Worm (Caenorhabditis elegans) whole organism, late embryonic: ENCODE results near the gene pgl-1.

Experiments used
- ama-1 ChIP-seq: fragments of 150-350 bp; optimal IDR thresholded peaks from 2 replicates; lab custom pipeline; 2014
- ceh-18 ChIP-seq: sonication (generic microtip); optimal IDR thresholded peaks from 2 replicates; lab custom pipeline; 2016; ENCODE audit warnings: missing genetic modification characterization, missing compliant biosample characterization
- eyg-1 ChIP-seq: sonication (generic microtip); optimal IDR thresholded peaks from 2 replicates; lab custom pipeline; 2016; ENCODE audit warnings: missing genotype, missing genetic modification characterization, missing compliant biosample characterization
- lim-6 ChIP-seq: sonication (generic microtip); optimal IDR thresholded peaks from 2 replicates; lab custom pipeline; 2016; ENCODE audit warnings: missing genetic modification characterization, missing compliant biosample characterization
- nfya-1 ChIP-seq: sonication (generic microtip); optimal IDR thresholded peaks from 2 replicates; lab custom pipeline; 2017; ENCODE audit warnings: missing genetic modification characterization, mild to moderate bottlenecking, missing compliant biosample characterization, antibody characterized with exemption, moderate library complexity
- nhr-11 ChIP-seq: fragments of 150-350 bp; optimal IDR thresholded peaks from 2 replicates; lab custom pipeline; 2014; ENCODE audit warnings: missing biosample characterization, missing genetic modification characterization
- pag-3 ChIP-seq: sonication (generic microtip); optimal IDR thresholded peaks from 2 replicates; lab custom pipeline; 2016; ENCODE audit warnings: missing compliant biosample characterization, missing genetic modification characterization, borderline replicate concordance
- sox-4 ChIP-seq: sonication (generic microtip); optimal IDR thresholded peaks from 2 replicates; lab custom pipeline; 2017; ENCODE audit warnings: mild to moderate bottlenecking, missing genetic modification characterization, inconsistent platforms, missing compliant biosample characterization
- tbx-2 ChIP-seq: sonication (generic microtip); optimal IDR thresholded peaks from 2 replicates; lab custom pipeline; 2016; ENCODE audit warnings: missing genetic modification characterization, missing compliant biosample characterization
- ttx-3 ChIP-seq: sonication (generic microtip); optimal IDR thresholded peaks from 2 replicates; lab custom pipeline; 2016; ENCODE audit warnings: missing genetic modification reagents, missing genetic modification characterization, missing compliant biosample characterization
- unc-86 ChIP-seq: sonication (generic microtip); optimal IDR thresholded peaks from 2 replicates; lab custom pipeline; 2016; ENCODE audit warnings: missing genetic modification characterization, missing compliant biosample characterization
- ztf-16 ChIP-seq: sonication (generic microtip); optimal IDR thresholded peaks from 2 replicates; lab custom pipeline; 2017; ENCODE audit warnings: missing genetic modification characterization, missing compliant biosample characterization

ce11 chrIV:7016502-7016901, 39.4 kb upstream of the pgl-1 start:
- no peak for TF ChIP-seq nhr-11 (tag; lab: Kevin White, UChicago)
- TF ChIP-seq ama-1 (lab: Kevin White, UChicago): no peak
- TF ChIP-seq tbx-2 (tag; lab: Kevin White, UChicago): peak; percentile 11
- TF ChIP-seq pag-3 (tag; lab: Kevin White, UChicago): no peak
- no peak for TF ChIP-seq eyg-1 (tag; lab: Kevin White, UChicago)
- TF ChIP-seq ceh-18 (tag; lab: Kevin White, UChicago): no peak
- no peak for TF ChIP-seq ttx-3
- TF ChIP-seq sox-4 (tag; lab: Kevin White, UChicago): no peak
- TF ChIP-seq nfya-1 (tag; lab: Kevin White, UChicago): peak; percentile 61
- TF ChIP-seq unc-86 (tag; lab: Kevin White, UChicago): no peak
- no peak for TF ChIP-seq lim-6 (tag; lab: Kevin White, UChicago)
- TF ChIP-seq ztf-16 (tag; lab: Kevin White, UChicago): no peak
